Worm (Caenorhabditis elegans) whole organism, young adult: ENCODE data around the gene ugt-29.

Experiments
- D2030.7 ChIP-seq: fragments of 200-800 bp; sonication (Bioruptor generic); IDR thresholded peaks from 2 replicates; pipeline ENCODE4 v1.3.6; 2022; ENCODE audit warnings: missing genetic modification reagents, missing genetic modification characterization, missing compliant biosample characterization
- let-607 ChIP-seq, 2 experiments: fragments of 200-800 bp in 1 of 2; sonication (Bioruptor generic) in 1 of 2; sonication (generic microtip) in 1 of 2; optimal IDR thresholded peaks; 2 replicates each; lab custom pipeline; 2016 to 2018; ENCODE audit warnings: mild to moderate bottlenecking in 2 of 2, missing compliant biosample characterization in 2 of 2, missing genetic modification characterization in 2 of 2, moderate library complexity in 2 of 2, missing genotype in 1 of 2
- mxl-1 ChIP-seq: sonication (generic microtip); optimal IDR thresholded peaks from 2 replicates; lab custom pipeline; 2016; ENCODE audit warnings: missing genetic modification characterization, missing compliant biosample characterization

DNA sequence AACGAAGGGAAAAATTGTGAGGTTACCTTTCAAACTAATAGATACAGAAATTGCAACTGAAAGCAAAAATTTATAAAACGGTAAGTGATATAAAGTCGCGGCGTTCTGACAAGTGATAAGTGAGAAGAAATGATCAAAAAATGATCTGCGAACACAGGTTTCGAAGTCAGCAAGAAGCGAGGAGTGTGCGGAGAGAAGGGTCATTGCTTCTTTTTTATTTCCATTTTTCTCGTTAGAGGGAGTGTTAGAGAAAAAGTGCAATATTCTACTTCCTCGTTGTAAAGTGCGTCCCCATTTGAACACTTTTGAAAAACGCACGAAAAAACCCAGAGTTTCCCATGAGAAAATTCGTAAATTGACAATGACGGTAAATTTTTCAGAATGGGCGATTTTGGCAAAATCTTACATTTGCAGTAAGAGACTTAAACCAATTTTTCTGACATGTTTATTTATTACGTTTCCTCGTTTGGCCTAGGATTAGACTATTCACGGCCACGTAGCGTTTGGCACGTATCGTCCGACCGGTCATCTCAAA, 22.8 kb downstream of the ugt-29 start, which contains the start of the genes fbxa-72 and srx-21:
- no peak for TF ChIP-seq let-607 (tag; optimal IDR thresholded peaks at IDR 0.05; lab: Kevin White, UChicago)
- no peak for TF ChIP-seq D2030.7 (GFP tag; lab: Robert Waterston, UW)
- no peak for TF ChIP-seq mxl-1 (tag; lab: Kevin White, UChicago)
